Fruit fly (Drosophila melanogaster) S2 (cell line): ENCODE measurements around the gene CG32271.

Experiments used
- CG8478 ChIP-seq: fragments of >200 bp; optimal IDR thresholded peaks from 2 replicates; lab custom pipeline; 2018
- CTCF ChIP-seq, 2 experiments: fragments of >200 bp; optimal IDR thresholded peaks; 2 replicates each; lab custom pipeline; 2018

DNA sequence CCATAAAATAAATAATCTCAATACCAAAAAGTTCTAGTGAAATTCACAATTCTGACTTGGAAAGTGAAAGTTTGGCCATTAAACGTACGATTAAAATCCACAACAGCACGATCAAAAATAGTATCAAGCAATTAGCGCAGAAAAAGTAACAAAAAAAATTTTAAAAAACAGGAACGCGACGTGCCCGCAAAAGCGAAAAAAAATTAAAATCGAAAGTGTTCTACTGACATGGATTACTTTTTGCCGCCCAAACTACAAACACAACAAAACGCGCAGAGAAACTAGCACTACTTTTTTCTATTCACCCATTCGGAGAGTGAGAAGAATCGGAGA, 46.7 kb upstream of the CG32271 start:
- TF ChIP-seq CTCF (optimal IDR thresholded peaks at IDR 0.05; lab: Kevin White, UChicago) (no peak), CG8478 (lab: Kevin White, UChicago) (no peak)
